Fruit fly (Drosophila melanogaster) whole organism, embryonic: ENCODE results near the gene Sec22.

Experiments used
- Abd-B ChIP-seq: fragments of 200-800 bp; sonication (Bioruptor generic); optimal IDR thresholded peaks from 2 replicates; lab custom pipeline; 2018; ENCODE audit warnings: missing biosample characterization, mild to moderate bottlenecking, missing genetic modification characterization, moderate library complexity
- Ada2b ChIP-seq: fragments of 200-800 bp; sonication (Bioruptor generic); IDR thresholded peaks from 2 replicates; pipeline ENCODE4 v1.3.6; 2022; ENCODE audit warnings: missing biosample characterization, missing genetic modification characterization
- Bgb ChIP-seq: fragments of 200-800 bp; sonication (Bioruptor generic); IDR thresholded peaks from 2 replicates; pipeline ENCODE4 v1.3.6; 2022; ENCODE audit warnings: missing biosample characterization, missing genetic modification characterization; ENCODE audit not compliant: partially characterized antibody
- C15 ChIP-seq: fragments of 200-800 bp; sonication (Bioruptor generic); IDR thresholded peaks from 3 replicates; pipeline ENCODE4 v1.3.6; 2022; ENCODE audit warnings: missing biosample characterization, missing genetic modification characterization
- CG10147 ChIP-seq: fragments of 200-800 bp; sonication (Bioruptor generic); optimal IDR thresholded peaks from 2 replicates; lab custom pipeline; 2019; ENCODE audit warnings: missing biosample characterization, mild to moderate bottlenecking, missing genetic modification characterization, moderate library complexity
- CG12769 ChIP-seq: fragments of 200-800 bp; sonication (Bioruptor generic); optimal IDR thresholded peaks from 2 replicates; lab custom pipeline; 2019; ENCODE audit warnings: missing biosample characterization, mild to moderate bottlenecking, missing genetic modification characterization, moderate library complexity
- CG13123 ChIP-seq: fragments of 200-800 bp; sonication (Bioruptor generic); optimal IDR thresholded peaks from 2 replicates; lab custom pipeline; 2016; ENCODE audit warnings: missing biosample characterization, missing genetic modification characterization
- CG14441 ChIP-seq: fragments of 200-800 bp; sonication (Bioruptor generic); IDR thresholded peaks from 2 replicates; pipeline ENCODE4 v1.3.6; 2022; ENCODE audit warnings: missing biosample characterization, missing genetic modification characterization
- CG15601 ChIP-seq: fragments of 200-800 bp; sonication (Bioruptor generic); optimal IDR thresholded peaks from 3 replicates; lab custom pipeline; 2019; ENCODE audit warnings: missing biosample characterization, mild to moderate bottlenecking, missing genetic modification characterization, moderate library complexity
- CG16815 ChIP-seq: fragments of 200-800 bp; sonication (Bioruptor generic); optimal IDR thresholded peaks from 3 replicates; lab custom pipeline; 2017; ENCODE audit warnings: missing biosample characterization, mild to moderate bottlenecking, missing genetic modification characterization
- CG17328 ChIP-seq: fragments of 200-800 bp; sonication (Bioruptor generic); IDR thresholded peaks from 2 replicates; pipeline ENCODE4 v1.3.6; 2022; ENCODE audit warnings: missing biosample characterization, missing genetic modification characterization
- CG17361 ChIP-seq: fragments of 200-800 bp; sonication (Bioruptor generic); IDR thresholded peaks from 3 replicates; pipeline ENCODE4 v1.3.6; 2022; ENCODE audit warnings: missing biosample characterization, missing genetic modification characterization
- CG17568 ChIP-seq: fragments of 200-800 bp; sonication (Bioruptor generic); optimal IDR thresholded peaks from 2 replicates; lab custom pipeline; 2018; ENCODE audit warnings: missing biosample characterization, mild to moderate bottlenecking, missing genetic modification characterization, moderate library complexity
- CG2120 ChIP-seq: fragments of 200-800 bp; sonication (Bioruptor generic); optimal IDR thresholded peaks from 3 replicates; lab custom pipeline; 2016; ENCODE audit warnings: missing biosample characterization, missing genetic modification characterization
- CG30431 ChIP-seq: fragments of 200-800 bp; sonication (Bioruptor generic); optimal IDR thresholded peaks from 2 replicates; lab custom pipeline; 2017; ENCODE audit warnings: missing biosample characterization, missing genetic modification characterization
- CG3726 ChIP-seq: fragments of 200-800 bp; sonication (Bioruptor generic); IDR thresholded peaks from 3 replicates; pipeline ENCODE4, ENCODE4 v1.3.6; 2022; ENCODE audit warnings: missing biosample characterization, missing genetic modification characterization
- CG3847 ChIP-seq: fragments of 200-800 bp; sonication (Bioruptor generic); IDR thresholded peaks from 2 replicates; pipeline ENCODE4 v1.3.6; 2022; ENCODE audit warnings: missing biosample characterization, missing genetic modification characterization
- CG3995 ChIP-seq: fragments of 200-800 bp; sonication (Bioruptor generic); optimal IDR thresholded peaks from 3 replicates; lab custom pipeline; 2016; ENCODE audit warnings: missing biosample characterization, missing genetic modification characterization
- CG4282 ChIP-seq: fragments of 200-800 bp; sonication (Bioruptor generic); optimal IDR thresholded peaks from 2 replicates; lab custom pipeline; 2016; ENCODE audit warnings: missing biosample characterization, missing genetic modification characterization
- CG4730 ChIP-seq: fragments of 200-800 bp; sonication (Bioruptor generic); IDR thresholded peaks from 2 replicates; pipeline ENCODE4 v1.3.6; 2022; ENCODE audit warnings: missing biosample characterization, missing genetic modification characterization
- CG6175 ChIP-seq: fragments of 200-800 bp; sonication (Bioruptor generic); IDR thresholded peaks from 3 replicates; pipeline ENCODE4 v1.3.6; 2022; ENCODE audit warnings: missing biosample characterization, missing genetic modification characterization
- CG6254 ChIP-seq: fragments of 200-800 bp; sonication (Bioruptor generic); optimal IDR thresholded peaks from 3 replicates; lab custom pipeline; 2017; ENCODE audit warnings: mild to moderate bottlenecking, missing biosample characterization, missing genetic modification reagents, missing genetic modification characterization
- CG6765 ChIP-seq: fragments of 200-800 bp; sonication (Bioruptor generic); optimal IDR thresholded peaks from 3 replicates; lab custom pipeline; 2017; ENCODE audit warnings: missing biosample characterization, mild to moderate bottlenecking, missing genetic modification characterization
- CG7357 ChIP-seq: fragments of 200-800 bp; sonication (Bioruptor generic); IDR thresholded peaks from 3 replicates; pipeline ENCODE4 v1.3.6; 2022; ENCODE audit warnings: missing biosample characterization, missing genetic modification characterization
- CG7745 ChIP-seq: fragments of 200-800 bp; sonication (Bioruptor generic); optimal IDR thresholded peaks from 2 replicates; lab custom pipeline; 2018; ENCODE audit warnings: missing biosample characterization, mild to moderate bottlenecking, missing genetic modification characterization, moderate library complexity
- CG9932 ChIP-seq: fragments of 200-800 bp; sonication (Bioruptor generic); IDR thresholded peaks from 2 replicates; pipeline ENCODE4 v1.3.6; 2022; ENCODE audit warnings: missing biosample characterization, missing genetic modification characterization
- Dll ChIP-seq: fragments of 200-800 bp; sonication (Bioruptor generic); IDR thresholded peaks from 4 replicates; pipeline ENCODE4 v1.3.6; 2022; ENCODE audit warnings: missing biosample characterization, missing genetic modification characterization; ENCODE audit not compliant: partially characterized antibody
- E2f2 ChIP-seq: fragments of 200-800 bp; sonication (Bioruptor generic); IDR thresholded peaks from 2 replicates; pipeline ENCODE4 v1.3.6; 2022; ENCODE audit warnings: missing biosample characterization, missing genetic modification characterization
- Gug ChIP-seq: fragments of 200-800 bp; sonication (Bioruptor generic); IDR thresholded peaks from 4 replicates; pipeline ENCODE4 v1.3.6; 2022; ENCODE audit warnings: missing biosample characterization, missing genetic modification characterization
- Hr78 ChIP-seq, 2 experiments: fragments of 200-800 bp in 1 of 2; fragments of >200 bp in 1 of 2; sonication (Bioruptor generic) in 1 of 2; optimal IDR thresholded peaks; 2 replicates each; lab custom pipeline; 2017 to 2019; ENCODE audit warnings: missing biosample characterization in 2 of 2, missing genetic modification characterization in 2 of 2, mild to moderate bottlenecking in 1 of 2, moderate library complexity in 1 of 2
- Max ChIP-seq: fragments of 200-800 bp; sonication (Bioruptor generic); optimal IDR thresholded peaks from 2 replicates; lab custom pipeline; 2016; ENCODE audit warnings: missing biosample characterization, mild to moderate bottlenecking, missing genetic modification characterization
- Nf-YB ChIP-seq: fragments of 200-800 bp; sonication (Bioruptor generic); optimal IDR thresholded peaks from 3 replicates; lab custom pipeline; 2019; ENCODE audit warnings: missing biosample characterization, mild to moderate bottlenecking, missing genetic modification characterization, moderate library complexity
- Optix ChIP-seq: fragments of 200-800 bp; sonication (Bioruptor generic); IDR thresholded peaks from 3 replicates; pipeline ENCODE4 v1.3.6; 2022; ENCODE audit warnings: missing biosample characterization, missing genetic modification characterization
- Poxn ChIP-seq: fragments of 200-800 bp; sonication (Bioruptor generic); IDR thresholded peaks from 2 replicates; pipeline ENCODE4 v1.3.6; 2022; ENCODE audit warnings: missing biosample characterization, missing genetic modification characterization
- Sry-δ ChIP-seq: fragments of 200-800 bp; sonication (Bioruptor generic); optimal IDR thresholded peaks from 2 replicates; lab custom pipeline; 2016; ENCODE audit warnings: missing biosample characterization, missing genetic modification characterization
- Ssrp ChIP-seq: fragments of 200-800 bp; sonication (Bioruptor generic); optimal IDR thresholded peaks from 2 replicates; lab custom pipeline; 2018; ENCODE audit warnings: missing biosample characterization, mild to moderate bottlenecking, missing genetic modification characterization, moderate library complexity
- Stat92E ChIP-seq, 3 experiments: fragments of >200 bp in 2 of 3; fragments of 200-800 bp in 1 of 3; sonication (Bioruptor generic) in 1 of 3; optimal IDR thresholded peaks; 2 replicates each; lab custom pipeline; 2017 to 2019; ENCODE audit warnings: missing biosample characterization in 3 of 3, missing genetic modification characterization in 3 of 3, mild to moderate bottlenecking in 1 of 3, moderate library complexity in 1 of 3
- TFAM ChIP-seq: fragments of 200-800 bp; sonication (Bioruptor generic); optimal IDR thresholded peaks from 2 replicates; lab custom pipeline; 2017; ENCODE audit warnings: missing biosample characterization, missing genetic modification characterization, inconsistent platforms
- ap ChIP-seq: fragments of 200-800 bp; sonication (Bioruptor generic); IDR thresholded peaks from 2 replicates; pipeline ENCODE4 v1.3.6; 2022; ENCODE audit warnings: missing biosample characterization, missing genetic modification characterization
- danr ChIP-seq: fragments of 200-800 bp; sonication (Bioruptor generic); IDR thresholded peaks from 2 replicates; pipeline ENCODE4 v1.3.6; 2022; ENCODE audit warnings: missing biosample characterization, missing genetic modification characterization
- disco-r ChIP-seq: fragments of 200-800 bp; sonication (Bioruptor generic); optimal IDR thresholded peaks from 2 replicates; lab custom pipeline; 2016; ENCODE audit warnings: missing biosample characterization, missing genetic modification characterization
- fd64A ChIP-seq: fragments of 200-800 bp; sonication (Bioruptor generic); optimal IDR thresholded peaks from 3 replicates; lab custom pipeline; 2018; ENCODE audit warnings: missing biosample characterization, mild to moderate bottlenecking, missing genetic modification characterization
- fru ChIP-seq: fragments of >200 bp; optimal IDR thresholded peaks from 2 replicates; lab custom pipeline; 2017
- kah ChIP-seq: fragments of 200-800 bp; sonication (Bioruptor generic); optimal IDR thresholded peaks from 2 replicates; lab custom pipeline; 2018; ENCODE audit warnings: missing biosample characterization, mild to moderate bottlenecking, missing genetic modification characterization
- klu ChIP-seq: fragments of 200-800 bp; sonication (Bioruptor generic); IDR thresholded peaks from 2 replicates; pipeline ENCODE4 v1.3.6; 2022; ENCODE audit warnings: missing biosample characterization, missing genetic modification characterization
- lov ChIP-seq, 2 experiments: fragments of 200-800 bp in 1 of 2; fragments of >200 bp in 1 of 2; sonication (Bioruptor generic) in 1 of 2; IDR thresholded peaks in 1 of 2; optimal IDR thresholded peaks in 1 of 2; 2 replicates in 1 of 2; 3 replicates in 1 of 2; pipeline versions ENCODE4 v1.3.6 to Lab custom; 2017 to 2022; ENCODE audit warnings: missing biosample characterization in 1 of 2, missing genetic modification characterization in 1 of 2
- otp ChIP-seq: fragments of 200-800 bp; sonication (Bioruptor generic); IDR thresholded peaks from 3 replicates; pipeline ENCODE4, ENCODE4 v1.3.6; 2022; ENCODE audit warnings: missing biosample characterization, missing genetic modification characterization
- pho ChIP-seq: fragments of 200-800 bp; sonication (Bioruptor generic); optimal IDR thresholded peaks from 2 replicates; lab custom pipeline; 2016; ENCODE audit warnings: missing biosample characterization, missing genetic modification characterization
- ttk ChIP-seq: fragments of 200-800 bp; sonication (Bioruptor generic); IDR thresholded peaks from 2 replicates; pipeline ENCODE4 v2.1.2; 2022; ENCODE audit warnings: missing biosample characterization, missing genetic modification characterization

The Sec22 gene

dm6 chrX:765039-765508 lies 40.8 kb upstream of the Sec22 start, which contains the start of gene RpL22 (continued):
- TF ChIP-seq CG9932 (GFP tag; lab: Robert Waterston, UW) (peak; percentile 80), fd64A (GFP tag; lab: Kevin White, UChicago) (peak; percentile 79), danr (GFP tag; lab: Robert Waterston, UW) (peak; percentile 60; the same call in 1 of the 2 replicates), CG6175 (peak; percentile 78), CG17361 (GFP tag; lab: Robert Waterston, UW) (peak; percentile 67), otp (GFP tag; lab: Robert Waterston, UW) (peak; percentile 90), CG7357 (GFP tag; lab: Robert Waterston, UW) (peak; percentile 59; the same call in 2 of the 3 replicates), Dll (0 out of 4 replicates have a peak, but pooled peaks have one; percentile 20), ap (GFP tag; lab: Robert Waterston, UW) (peak; percentile 60; the same call in 1 of the 2 replicates), Ada2b (GFP tag; lab: Robert Waterston, UW) (peak; percentile 58; the same call in 1 of the 2 replicates), CG13123 (GFP tag; lab: Kevin White, UChicago) (peak; percentile 79), CG17328 (GFP tag; lab: Robert Waterston, UW) (peak; percentile 93), disco-r (peak; percentile 85), Abd-B (GFP tag; lab: Kevin White, UChicago) (peak; percentile 72), C15 (GFP tag; lab: Robert Waterston, UW) (peak; percentile 73; the same call in 1 of the 3 replicates), CG6254 (peak; percentile 79), CG30431 (GFP tag; lab: Kevin White, UChicago) (peak; percentile 76), CG14441 (GFP tag; lab: Robert Waterston, UW) (peak; percentile 75), Max (GFP tag; lab: Kevin White, UChicago) (peak; percentile 89), E2f2 (GFP tag; lab: Robert Waterston, UW) (peak; percentile 73), CG4730 (GFP tag; lab: Robert Waterston, UW) (peak; percentile 71), CG2120 (peak; percentile 74), Ssrp (tag; lab: Kevin White, UChicago) (peak; percentile 36), Optix (GFP tag; lab: Robert Waterston, UW) (peak; percentile 79; the same call in 2 of the 3 replicates), Bgb (GFP tag; lab: Robert Waterston, UW) (peak; percentile 50), fru (lab: Kevin White, UChicago) (no peak), TFAM (GFP tag; lab: Kevin White, UChicago) (peak; percentile 81), CG6765 (GFP tag; lab: Kevin White, UChicago) (peak; percentile 95), Nf-YB (peak; percentile 71), ttk (GFP tag; lab: Robert Waterston, UW) (peak; percentile 63; the same call in 1 of the 2 replicates), klu (GFP tag; lab: Robert Waterston, UW) (peak; percentile 43; the same call in 1 of the 2 replicates), Stat92E (GFP tag; optimal IDR thresholded peaks at IDR 0.05; lab: Kevin White, UChicago) (peak in 1 of 3 experiments; percentile 46), lov (optimal IDR thresholded peaks at IDR 0.05; lab: Kevin White, UChicago) (no peak), lov (GFP tag; IDR thresholded peaks at IDR 0.05; lab: Robert Waterston, UW) (peak; percentile 93), CG7745 (tag; lab: Kevin White, UChicago) (no peak), CG16815 (peak; percentile 71), Hr78 (GFP tag; optimal IDR thresholded peaks at IDR 0.05; lab: Kevin White, UChicago) (peak in 1 of 2 experiments; percentile 25), Poxn (GFP tag; lab: Robert Waterston, UW) (no peak), CG3726 (peak; percentile 81), CG10147 (GFP tag; lab: Kevin White, UChicago) (peak; percentile 75), CG17568 (GFP tag; lab: Kevin White, UChicago) (peak; percentile 84), CG15601 (tag; lab: Kevin White, UChicago) (peak; percentile 76), CG12769 (tag; lab: Kevin White, UChicago) (peak; percentile 91), pho (peak; percentile 90), Gug (GFP tag; lab: Robert Waterston, UW) (peak; percentile 51; the same call in 2 of the 4 replicates), kah (GFP tag; lab: Kevin White, UChicago) (peak; percentile 73), CG3847 (GFP tag; lab: Robert Waterston, UW) (peak; percentile 91), CG4282 (GFP tag; lab: Kevin White, UChicago) (peak; percentile 90), Sry-δ (peak; percentile 80), CG3995 (GFP tag; lab: Kevin White, UChicago) (peak; percentile 81)
